Fruit fly (Drosophila melanogaster): ENCODE measurements around the gene CG34051.

The CG34051 gene

dm6 chr2L:19944309-19945172, 16.3 kb downstream of the CG34051 start:
- TF ChIP-seq CG10959 (GFP tag; IDR thresholded peaks at IDR 0.05) (no peak), grau (tag; optimal IDR thresholded peaks at IDR 0.05) (no peak), slou (GFP tag; optimal IDR thresholded peaks at IDR 0.05) (no peak), otp (GFP tag; IDR thresholded peaks at IDR 0.05) (peak; percentile 69; the same call in 2 of the 3 replicates), Awh (GFP tag; IDR thresholded peaks at IDR 0.05) (peak; percentile 78), vvl (GFP tag; IDR thresholded peaks at IDR 0.05) (0 out of 2 replicates have a peak, but pooled peaks have one; percentile 29), Med (GFP tag) (no peak), Ravus (GFP tag; IDR thresholded peaks at IDR 0.05) (no peak), ken (GFP tag; IDR thresholded peaks at IDR 0.05) (0 out of 3 replicates have a peak, but pooled peaks have one; percentile 15), CG14860 (GFP tag; IDR thresholded peaks at IDR 0.05; ENCODE audit: partially characterized antibody) (no peak), CG12769 (tag; optimal IDR thresholded peaks at IDR 0.05) (peak; percentile 9), CG17186 (GFP tag; optimal IDR thresholded peaks at IDR 0.05) (no peak), Hmx (GFP tag; optimal IDR thresholded peaks at IDR 0.05) (no peak), toy (GFP tag; IDR thresholded peaks at IDR 0.05) (no peak), CG8924 (tag; optimal IDR thresholded peaks at IDR 0.05) (no peak), aop (GFP tag; IDR thresholded peaks at IDR 0.05) (no peak), H15 (GFP tag; IDR thresholded peaks at IDR 0.05) (no peak), zf30C (GFP tag; optimal IDR thresholded peaks at IDR 0.05) (no peak), unpg (GFP tag; optimal IDR thresholded peaks at IDR 0.05) (no peak), twi (tag; optimal IDR thresholded peaks at IDR 0.05) (peak; percentile 91), tup (GFP tag; optimal IDR thresholded peaks at IDR 0.05) (no peak), CG18599 (GFP tag; optimal IDR thresholded peaks at IDR 0.05) (no peak), CG8944 (GFP tag; optimal IDR thresholded peaks at IDR 0.05) (no peak), Rfx (GFP tag; IDR thresholded peaks at IDR 0.05) (no peak), eve (GFP tag; optimal IDR thresholded peaks at IDR 0.05) (peak in 1 of 2 experiments; percentile 25), gfzf (GFP tag; optimal IDR thresholded peaks at IDR 0.05) (no peak), CG10321 (GFP tag; IDR thresholded peaks at IDR 0.05) (no peak), CG18011 (GFP tag; optimal IDR thresholded peaks at IDR 0.05) (no peak), NK7.1 (GFP tag; optimal IDR thresholded peaks at IDR 0.05) (no peak), Dll (GFP tag; IDR thresholded peaks at IDR 0.05; ENCODE audit: partially characterized antibody) (0 out of 4 replicates have a peak, but pooled peaks have one; percentile 35), ci (GFP tag; IDR thresholded peaks at IDR 0.05) (0 out of 3 replicates have a peak, but pooled peaks have one; percentile 12), sens (GFP tag) (peak; percentile 29), CG3847 (GFP tag; IDR thresholded peaks at IDR 0.05) (no peak), CG5953 (GFP tag; IDR thresholded peaks at IDR 0.05) (0 out of 2 replicates have a peak, but pooled peaks have one; percentile 5), CG12219 (GFP tag; optimal IDR thresholded peaks at IDR 0.05) (no peak), Blimp-1 (GFP tag; optimal IDR thresholded peaks at IDR 0.05) (peak; percentile 91), slbo (GFP tag; IDR thresholded peaks at IDR 0.05) (no peak), HLHmδ (GFP tag; optimal IDR thresholded peaks at IDR 0.05) (no peak), Dfd (GFP tag; optimal IDR thresholded peaks at IDR 0.05) (no peak)

dm6 chr2L:19943112-19943511, 17.7 kb downstream of the CG34051 start:
- TF ChIP-seq chinmo (GFP tag; IDR thresholded peaks at IDR 0.05; ENCODE audit: partially characterized antibody) (0 out of 4 replicates have a peak, but pooled peaks have one; percentile 7), Sry-δ (GFP tag; optimal IDR thresholded peaks at IDR 0.05) (no peak), CG17385 (GFP tag; optimal IDR thresholded peaks at IDR 0.05) (no peak), sens (GFP tag) (peak; percentile 14), cad (GFP tag; optimal IDR thresholded peaks at IDR 0.05) (peak; percentile 90), CG6654 (GFP tag; optimal IDR thresholded peaks at IDR 0.05) (peak; percentile 97), Bteb2 (GFP tag; optimal IDR thresholded peaks at IDR 0.05) (no peak), zen (tag; optimal IDR thresholded peaks at IDR 0.05) (no peak), CG2199 (GFP tag; IDR thresholded peaks at IDR 0.05) (0 out of 3 replicates have a peak, but pooled peaks have one; percentile 31), CG43689 (GFP tag; IDR thresholded peaks at IDR 0.05) (no peak), mam (GFP tag; optimal IDR thresholded peaks at IDR 0.05) (no peak), Med (GFP tag) (peak; percentile 30), CG17568 (GFP tag; optimal IDR thresholded peaks at IDR 0.05) (peak; percentile 92), kay (GFP tag; optimal IDR thresholded peaks at IDR 0.05) (peak; percentile 45)
